Worm (Caenorhabditis elegans) whole organism, midembryonic: ENCODE data around the gene npr-37.

ENCODE experiments used
- T22C8.4 ChIP-seq: fragments of 200-800 bp; sonication (Bioruptor generic); IDR thresholded peaks from 2 replicates; pipeline ENCODE4 v1.3.6; 2022; ENCODE audit warnings: missing genetic modification characterization, missing compliant biosample characterization
- cog-1 ChIP-seq: sonication (generic microtip); optimal IDR thresholded peaks from 2 replicates; lab custom pipeline; 2016; ENCODE audit warnings: missing genetic modification characterization, missing compliant biosample characterization
- flt-1 ChIP-seq: fragments of 200-800 bp; sonication (Bioruptor generic); IDR thresholded peaks from 2 replicates; pipeline ENCODE4 v1.3.6; 2022; ENCODE audit warnings: missing genetic modification characterization, missing compliant biosample characterization
- klf-2 ChIP-seq: fragments of 200-800 bp; sonication (Bioruptor generic); conservative IDR thresholded peaks from 2 replicates; pipeline ENCODE4 v1.3.6; 2022; ENCODE audit warnings: missing genetic modification reagents, missing genetic modification characterization, missing compliant biosample characterization
- med-1 ChIP-seq: sonication (generic microtip); optimal IDR thresholded peaks from 2 replicates; lab custom pipeline; 2017; ENCODE audit warnings: missing genetic modification characterization, mild to moderate bottlenecking, missing compliant biosample characterization, antibody characterized with exemption, missing genetic modification reagents; ENCODE audit not compliant: insufficient read depth
- ref-1 ChIP-seq: fragments of 200-800 bp; sonication (Bioruptor generic); conservative IDR thresholded peaks from 2 replicates; pipeline ENCODE4 v1.3.6; 2022; ENCODE audit warnings: missing genetic modification reagents, missing genetic modification characterization, missing compliant biosample characterization
- tab-1 ChIP-seq: fragments of 200-800 bp; sonication (Bioruptor generic); IDR thresholded peaks from 2 replicates; pipeline ENCODE4 v1.3.6; 2022; ENCODE audit warnings: missing genetic modification characterization, missing compliant biosample characterization
- ztf-23 ChIP-seq: fragments of 200-800 bp; sonication (Bioruptor generic); IDR thresholded peaks from 2 replicates; pipeline ENCODE4 v1.3.6; 2022; ENCODE audit warnings: missing genetic modification reagents, missing genetic modification characterization, missing compliant biosample characterization
- ztf-29 ChIP-seq: fragments of 200-800 bp; sonication (Bioruptor generic); IDR thresholded peaks from 2 replicates; pipeline ENCODE4 v1.3.6; 2022; ENCODE audit warnings: missing genetic modification reagents, missing genetic modification characterization, missing compliant biosample characterization

The npr-37 gene

ce11 chrIV:438384-438783 is 42.6 kb downstream of the npr-37 start:
- no peak for TF ChIP-seq flt-1 (GFP tag; lab: Robert Waterston, UW)

ce11 chrIV:428869-429268 is 52.1 kb downstream of the npr-37 start, which contains the start of gene Y66H1A.5:
TSS of gene Y66H1A.5 (minus strand) at chrIV:429133.
- TF ChIP-seq T22C8.4 (GFP tag; lab: Robert Waterston, UW) (no peak), ztf-29 (GFP tag; lab: Robert Waterston, UW) (no peak), cog-1 (tag; lab: Kevin White, UChicago) (no peak), tab-1 (GFP tag; lab: Robert Waterston, UW) (no peak), med-1 (GFP tag; lab: Kevin White, UChicago) (no peak), klf-2 (GFP tag; lab: Robert Waterston, UW) (no peak), ref-1 (GFP tag; lab: Robert Waterston, UW) (no peak), ztf-23 (GFP tag; lab: Robert Waterston, UW) (no peak), flt-1 (GFP tag; lab: Robert Waterston, UW) (no peak)

- TF ChIP-seq tab-1 (GFP tag; lab: Robert Waterston, UW) (no peak), T22C8.4 (GFP tag; lab: Robert Waterston, UW) (no peak)
Observed at ce11 chrIV:427100-427908, 53.7 kb downstream of the npr-37 start.

- TF ChIP-seq ztf-23 (GFP tag; lab: Robert Waterston, UW) (no peak), cog-1 (tag; lab: Kevin White, UChicago) (no peak), T22C8.4 (GFP tag; lab: Robert Waterston, UW) (no peak), klf-2 (GFP tag; lab: Robert Waterston, UW) (no peak), tab-1 (GFP tag; lab: Robert Waterston, UW) (no peak), ref-1 (GFP tag; lab: Robert Waterston, UW) (no peak), med-1 (GFP tag; lab: Kevin White, UChicago) (no peak), flt-1 (GFP tag; lab: Robert Waterston, UW) (no peak), ztf-29 (GFP tag; lab: Robert Waterston, UW) (no peak)
Observed at ce11 chrIV:426597-426996, 54.4 kb downstream of the npr-37 start.

- TF ChIP-seq T22C8.4 (GFP tag; lab: Robert Waterston, UW) (no peak), med-1 (GFP tag; lab: Kevin White, UChicago) (no peak), ref-1 (GFP tag; lab: Robert Waterston, UW) (no peak), tab-1 (GFP tag; lab: Robert Waterston, UW) (no peak), klf-2 (GFP tag; lab: Robert Waterston, UW) (no peak), ztf-23 (GFP tag; lab: Robert Waterston, UW) (no peak), ztf-29 (GFP tag; lab: Robert Waterston, UW) (no peak), cog-1 (tag; lab: Kevin White, UChicago) (no peak), flt-1 (GFP tag; lab: Robert Waterston, UW) (no peak)
Observed at ce11 chrIV:425995-426394, 55.0 kb downstream of the npr-37 start, which contains the start of gene garr-1. TSS of gene garr-1 (plus strand) at chrIV:426168.

ce11 chrIV:425546-425945 is 55.4 kb downstream of the npr-37 start:
- no peak for TF ChIP-seq T22C8.4 (GFP tag; lab: Robert Waterston, UW)
- TF ChIP-seq tab-1 (GFP tag; lab: Robert Waterston, UW): no peak
- TF ChIP-seq flt-1 (GFP tag; lab: Robert Waterston, UW): no peak
- TF ChIP-seq med-1 (GFP tag; lab: Kevin White, UChicago): no peak
- TF ChIP-seq cog-1 (tag; lab: Kevin White, UChicago): no peak
- TF ChIP-seq ztf-29 (GFP tag; lab: Robert Waterston, UW): no peak
- TF ChIP-seq klf-2 (GFP tag; lab: Robert Waterston, UW): no peak
- no peak for TF ChIP-seq ztf-23 (GFP tag; lab: Robert Waterston, UW)
- TF ChIP-seq ref-1 (GFP tag; lab: Robert Waterston, UW): no peak

- TF ChIP-seq med-1 (GFP tag; lab: Kevin White, UChicago) (no peak), cog-1 (tag; lab: Kevin White, UChicago) (no peak), ztf-23 (GFP tag; lab: Robert Waterston, UW) (no peak), klf-2 (GFP tag; lab: Robert Waterston, UW) (no peak), T22C8.4 (GFP tag; lab: Robert Waterston, UW) (no peak), ref-1 (GFP tag; lab: Robert Waterston, UW) (no peak), tab-1 (GFP tag; lab: Robert Waterston, UW) (no peak), flt-1 (GFP tag; lab: Robert Waterston, UW) (no peak), ztf-29 (GFP tag; lab: Robert Waterston, UW) (no peak)
Observed at ce11 chrIV:425052-425451, 55.9 kb downstream of the npr-37 start, which contains the start of gene daf-18. TSS of gene daf-18 (minus strand) at chrIV:425177.

- TF ChIP-seq tab-1 (GFP tag; lab: Robert Waterston, UW) (no peak), cog-1 (tag; lab: Kevin White, UChicago) (no peak)
Observed at ce11 chrIV:422112-422511, 58.9 kb downstream of the npr-37 start.

ce11 chrIV:420686-421085 is 60.3 kb downstream of the npr-37 start:
- TF ChIP-seq T22C8.4 (GFP tag; lab: Robert Waterston, UW) (no peak), tab-1 (GFP tag; lab: Robert Waterston, UW) (no peak), klf-2 (GFP tag; lab: Robert Waterston, UW) (no peak), ref-1 (GFP tag; lab: Robert Waterston, UW) (no peak), flt-1 (GFP tag; lab: Robert Waterston, UW) (no peak), ztf-23 (GFP tag; lab: Robert Waterston, UW) (no peak), ztf-29 (GFP tag; lab: Robert Waterston, UW) (no peak), med-1 (GFP tag; lab: Kevin White, UChicago) (no peak), cog-1 (tag; lab: Kevin White, UChicago) (no peak)
